Worm (Caenorhabditis elegans) whole organism, mixed stage, embryonic: Measurements from ENCODE around the gene cwp-1.

Source experiments
- ceh-43 ChIP-seq: fragments of 200-800 bp; sonication (Bioruptor generic); optimal IDR thresholded peaks from 2 replicates; lab custom pipeline; 2018; ENCODE audit warnings: mild to moderate bottlenecking, missing genetic modification characterization, moderate library complexity, missing compliant biosample characterization
- nhr-28 ChIP-seq: fragments of 150-350 bp; optimal IDR thresholded peaks from 2 replicates; lab custom pipeline; 2014; ENCODE audit warnings: missing biosample characterization, missing genetic modification characterization
- nhr-76 ChIP-seq: sonication (generic microtip); optimal IDR thresholded peaks from 2 replicates; lab custom pipeline; 2017; ENCODE audit warnings: missing biosample characterization, missing genetic modification characterization
- sem-2 ChIP-seq: fragments of 200-800 bp; sonication (Bioruptor generic); optimal IDR thresholded peaks from 2 replicates; lab custom pipeline; 2018; ENCODE audit warnings: mild to moderate bottlenecking, missing genetic modification characterization, missing compliant biosample characterization
- sptf-1 ChIP-seq: sonication (generic microtip); optimal IDR thresholded peaks from 2 replicates; lab custom pipeline; 2017; ENCODE audit warnings: mild to moderate bottlenecking, missing genetic modification characterization, moderate library complexity, missing compliant biosample characterization

The cwp-1 gene

DNA sequence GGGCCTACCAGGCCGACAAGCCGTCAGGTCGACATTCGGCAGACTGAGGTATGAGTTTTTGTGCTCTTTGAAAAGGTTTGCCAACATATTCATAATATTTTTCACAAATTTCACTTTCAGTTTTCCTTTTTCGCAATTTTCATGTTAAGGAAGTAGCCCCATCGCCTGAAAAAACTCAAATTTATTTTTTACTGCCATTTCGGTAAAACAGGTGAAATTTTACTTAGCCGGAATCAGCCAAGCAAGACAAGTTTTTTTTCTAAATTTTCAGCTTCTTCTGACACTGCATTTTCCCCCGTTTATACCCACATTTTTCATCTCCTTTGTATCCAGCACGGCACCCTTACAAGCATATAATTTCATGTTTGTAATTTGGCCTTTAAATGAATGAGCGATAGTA is 49.5 kb downstream of the cwp-1 start, which contains the start of gene R02F11.11:
TSS of gene R02F11.11 (plus strand) at position 301 of the 400 bp plus-strand sequence.
- TF ChIP-seq sem-2 (GFP tag; lab: Kevin White, UChicago) (no peak), nhr-28 (no peak), sptf-1 (tag; lab: Kevin White, UChicago) (no peak), nhr-76 (tag; lab: Kevin White, UChicago) (no peak), ceh-43 (GFP tag; lab: Kevin White, UChicago) (no peak)
